Fruit fly (Drosophila melanogaster) S2 (cell line): Measurements from ENCODE around the gene CG3635.

Experiments used
- CG8478 ChIP-seq: fragments of >200 bp; optimal IDR thresholded peaks from 2 replicates; lab custom pipeline; 2018
- CTCF ChIP-seq, 2 experiments: fragments of >200 bp; optimal IDR thresholded peaks; 2 replicates each; lab custom pipeline; 2018

DNA sequence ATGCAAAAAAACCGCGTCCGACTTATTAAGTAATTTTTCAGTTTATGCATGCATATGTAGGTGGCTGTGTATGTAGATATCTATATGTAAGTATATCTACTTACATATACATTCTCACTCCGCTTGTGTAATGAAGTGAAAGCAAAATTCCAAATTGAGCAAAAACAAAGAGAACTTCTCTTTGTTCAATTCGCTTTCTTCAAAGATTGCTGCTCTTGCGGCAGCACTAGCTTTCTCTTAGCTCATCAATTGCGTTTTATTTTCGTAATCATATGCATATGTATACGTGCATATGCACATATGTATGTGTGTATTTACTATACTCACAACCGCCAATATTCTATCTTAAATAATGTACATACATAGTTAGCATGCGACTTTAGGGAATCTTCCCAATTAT, 26.5 kb upstream of the CG3635 start:
- TF ChIP-seq CG8478 (lab: Kevin White, UChicago): no peak
- TF ChIP-seq CTCF (optimal IDR thresholded peaks at IDR 0.05; lab: Kevin White, UChicago): no peak
